Worm (Caenorhabditis elegans) whole organism, young adult: ENCODE results near the gene tsp-8.

ENCODE experiments used
- F49E8.2 ChIP-seq: sonication (generic microtip); optimal IDR thresholded peaks from 3 replicates; lab custom pipeline; 2017; ENCODE audit warnings: missing genetic modification characterization, mild to moderate bottlenecking, missing compliant biosample characterization, antibody characterized with exemption, moderate library complexity; ENCODE audit not compliant: insufficient read depth
- F52B5.7 ChIP-seq: sonication (generic microtip); optimal IDR thresholded peaks from 2 replicates; lab custom pipeline; 2016; ENCODE audit warnings: mild to moderate bottlenecking, missing genetic modification characterization, missing compliant biosample characterization
- Y95B8A.8 ChIP-seq: fragments of 200-800 bp; sonication (Bioruptor generic); IDR thresholded peaks from 2 replicates; pipeline ENCODE4 v1.3.6; 2022; ENCODE audit warnings: missing genetic modification reagents, missing genetic modification characterization, missing compliant biosample characterization
- aptf-2 ChIP-seq: fragments of 200-800 bp; sonication (Bioruptor generic); conservative IDR thresholded peaks from 2 replicates; pipeline ENCODE4 v1.3.6; 2022; ENCODE audit warnings: missing genetic modification reagents, missing genetic modification characterization, missing compliant biosample characterization
- let-526 ChIP-seq: fragments of 200-800 bp; sonication (Bioruptor generic); IDR thresholded peaks from 2 replicates; pipeline ENCODE4 v1.3.6; 2022; ENCODE audit warnings: missing genetic modification reagents, missing genetic modification characterization, missing compliant biosample characterization
- mxl-1 ChIP-seq: sonication (generic microtip); optimal IDR thresholded peaks from 2 replicates; lab custom pipeline; 2016; ENCODE audit warnings: missing genetic modification characterization, missing compliant biosample characterization
- nfya-1 ChIP-seq: sonication (generic microtip); optimal IDR thresholded peaks from 2 replicates; lab custom pipeline; 2017; ENCODE audit warnings: antibody characterized with exemption, missing compliant biosample characterization, missing genetic modification characterization, borderline replicate concordance; ENCODE audit not compliant: insufficient read depth
- nhr-27 ChIP-seq: fragments of 200-800 bp; sonication (Bioruptor generic); optimal IDR thresholded peaks from 2 replicates; lab custom pipeline; 2018; ENCODE audit warnings: mild to moderate bottlenecking, missing genetic modification characterization, moderate library complexity, missing compliant biosample characterization
- nhr-90 ChIP-seq: sonication (generic microtip); optimal IDR thresholded peaks from 2 replicates; lab custom pipeline; 2016; ENCODE audit warnings: missing genotype, mild to moderate bottlenecking, missing genetic modification characterization, missing compliant biosample characterization
- snpc-4 ChIP-seq, 5 experiments: fragments of 150-350 bp in 1 of 5; sonication (generic microtip) in 4 of 5; optimal IDR thresholded peaks; 2 replicates each; lab custom pipeline; 2014 to 2018; ENCODE audit warnings: missing genetic modification characterization in 5 of 5, missing biosample characterization in 3 of 5, antibody characterized with exemption in 2 of 5, mild to moderate bottlenecking in 2 of 5, missing compliant biosample characterization in 2 of 5, missing genotype in 2 of 5, moderate library complexity in 2 of 5, missing genetic modification reagents in 1 of 5
- unc-130 ChIP-seq: sonication (generic microtip); optimal IDR thresholded peaks from 2 replicates; lab custom pipeline; 2016; ENCODE audit warnings: missing genetic modification reagents, missing genetic modification characterization, missing compliant biosample characterization
- zim-3 ChIP-seq: sonication (generic microtip); optimal IDR thresholded peaks from 2 replicates; lab custom pipeline; 2017; ENCODE audit warnings: mild to moderate bottlenecking, missing genetic modification characterization, moderate library complexity, missing compliant biosample characterization
- ztf-18 ChIP-seq: sonication (generic microtip); optimal IDR thresholded peaks from 2 replicates; lab custom pipeline; 2016; ENCODE audit warnings: missing genotype, mild to moderate bottlenecking, missing genetic modification characterization, missing compliant biosample characterization
- ztf-28 ChIP-seq: fragments of 200-800 bp; sonication (Bioruptor generic); IDR thresholded peaks from 2 replicates; pipeline ENCODE4 v1.3.6; 2022; ENCODE audit warnings: missing genetic modification reagents, missing genetic modification characterization, missing compliant biosample characterization

DNA sequence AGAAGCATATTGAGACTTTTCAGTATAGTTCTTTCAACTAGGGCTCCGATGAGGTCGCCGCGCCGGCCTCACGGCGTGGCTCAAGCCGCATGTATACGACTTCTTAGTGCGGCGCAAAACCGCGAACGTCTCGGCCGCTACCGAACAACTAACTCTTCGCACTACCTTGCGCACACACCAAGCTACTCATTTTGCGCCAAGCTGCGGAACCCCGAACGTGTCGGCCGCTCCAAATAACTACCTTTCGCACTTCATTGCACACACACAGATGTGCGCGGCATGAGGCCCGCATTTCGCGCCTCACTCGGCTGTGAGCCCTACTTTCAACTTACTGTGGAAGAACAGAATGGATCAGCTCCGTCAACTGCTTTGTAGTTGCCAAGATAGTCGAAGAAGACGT is 38.5 kb upstream of the tsp-8 start:
- TF ChIP-seq nfya-1 (tag; lab: Kevin White, UChicago) = no peak
- TF ChIP-seq snpc-4 (GFP tag; optimal IDR thresholded peaks at IDR 0.05; lab: Kevin White, UChicago) = no peak
- peak in 2 of 4 experiments; percentile 76 to 88 for TF ChIP-seq snpc-4 (tag; optimal IDR thresholded peaks at IDR 0.05; lab: Kevin White, UChicago)
- TF ChIP-seq F49E8.2 (tag; lab: Kevin White, UChicago) = no peak
- no peak for TF ChIP-seq let-526
- TF ChIP-seq zim-3 (tag; lab: Kevin White, UChicago) = no peak
- TF ChIP-seq aptf-2 (GFP tag; lab: Robert Waterston, UW) = no peak
- no peak for TF ChIP-seq F52B5.7
- no peak for TF ChIP-seq Y95B8A.8 (GFP tag; lab: Robert Waterston, UW)
- no peak for TF ChIP-seq ztf-28 (GFP tag; lab: Robert Waterston, UW)
- TF ChIP-seq unc-130 (GFP tag; lab: Kevin White, UChicago) = no peak
- no peak for TF ChIP-seq nhr-27
- no peak for TF ChIP-seq ztf-18 (tag; lab: Kevin White, UChicago)
- no peak for TF ChIP-seq mxl-1 (tag; lab: Kevin White, UChicago)
- TF ChIP-seq nhr-90 (tag; lab: Kevin White, UChicago) = no peak
